Worm (Caenorhabditis elegans): ENCODE results near the gene Y51H4A.935.

ce11 chrIV:16471569-16471968 is 35.5 kb downstream of the Y51H4A.935 start:
- no peak for TF ChIP-seq rpc-1 (optimal IDR thresholded peaks at IDR 0.05)
- TF ChIP-seq rpc-1 (tag; optimal IDR thresholded peaks at IDR 0.05), result no peak
- TF ChIP-seq B0261.1 (tag; optimal IDR thresholded peaks at IDR 0.05), result no peak
- TF ChIP-seq aptf-3 (GFP tag; IDR thresholded peaks at IDR 0.05), result no peak
- TF ChIP-seq egl-18 (GFP tag; IDR thresholded peaks at IDR 0.05), result no peak
- TF ChIP-seq zim-3 (tag; optimal IDR thresholded peaks at IDR 0.05), result no peak
- TF ChIP-seq aptf-2 (GFP tag; conservative IDR thresholded peaks at IDR 0.05), result no peak

All from whole organism, young adult.